Worm (Caenorhabditis elegans) whole organism, L4 larva: ENCODE measurements around the gene rps-12.

Source experiments
- F10B5.3 ChIP-seq: sonication (generic microtip); optimal IDR thresholded peaks from 2 replicates; lab custom pipeline; 2016; ENCODE audit warnings: mild to moderate bottlenecking, missing genetic modification characterization, missing compliant biosample characterization
- F37D6.2 ChIP-seq: sonication (generic microtip); optimal IDR thresholded peaks from 2 replicates; lab custom pipeline; 2016; ENCODE audit warnings: mild to moderate bottlenecking, missing genetic modification characterization, missing compliant biosample characterization
- R02D3.7 ChIP-seq: fragments of 150-350 bp; sonication (generic microtip); optimal IDR thresholded peaks from 3 replicates; lab custom pipeline; 2014; ENCODE audit warnings: missing biosample characterization, missing genetic modification characterization
- T26A8.4 ChIP-seq: fragments of 200-800 bp; sonication (Bioruptor generic); IDR thresholded peaks from 2 replicates; pipeline ENCODE4 v1.3.6; 2022; ENCODE audit warnings: missing genetic modification characterization, missing compliant biosample characterization
- Y105C5A.15 ChIP-seq: fragments of 200-800 bp; sonication (Bioruptor generic); IDR thresholded peaks from 2 replicates; pipeline ENCODE4 v1.3.6; 2022; ENCODE audit warnings: missing genetic modification characterization, missing compliant biosample characterization
- aha-1 ChIP-seq: fragments of 150-350 bp; peaks from one replicate; lab custom pipeline; 2014; ENCODE audit warnings: missing biosample characterization, missing genetic modification characterization
- ama-1 ChIP-seq: fragments of 150-350 bp; optimal IDR thresholded peaks from 2 replicates; lab custom pipeline; 2014; ENCODE audit warnings: inconsistent platforms, mixed read lengths
- ceh-20 ChIP-seq: fragments of 200-800 bp; sonication (Bioruptor generic); IDR thresholded peaks from 2 replicates; pipeline ENCODE4 v1.3.6; 2022; ENCODE audit warnings: missing genetic modification reagents, missing genetic modification characterization, missing compliant biosample characterization
- ceh-44 ChIP-seq: fragments of 200-800 bp; sonication (Bioruptor generic); IDR thresholded peaks from 2 replicates; pipeline ENCODE4 v1.3.6; 2022; ENCODE audit warnings: missing genetic modification reagents, missing genetic modification characterization, missing compliant biosample characterization
- ceh-62 ChIP-seq: sonication (generic microtip); optimal IDR thresholded peaks from 2 replicates; lab custom pipeline; 2017; ENCODE audit warnings: missing biosample characterization, missing genetic modification characterization
- ces-1 ChIP-seq: fragments of 150-350 bp; sonication (generic microtip); optimal IDR thresholded peaks from 4 replicates; lab custom pipeline; 2014; ENCODE audit warnings: missing biosample characterization, missing genetic modification reagents, missing genetic modification characterization
- ctbp-1 ChIP-seq: fragments of 200-800 bp; sonication (Bioruptor generic); IDR thresholded peaks from 2 replicates; pipeline ENCODE4 v1.3.6; 2022; ENCODE audit warnings: missing genetic modification reagents, missing genetic modification characterization, missing compliant biosample characterization
- dmd-8 ChIP-seq: fragments of 200-800 bp; sonication (Bioruptor generic); IDR thresholded peaks from 2 replicates; pipeline ENCODE4 v1.3.6; 2022; ENCODE audit warnings: missing genetic modification characterization, missing compliant biosample characterization
- dpl-1 ChIP-seq: fragments of 150-350 bp; optimal IDR thresholded peaks from 2 replicates; lab custom pipeline; 2014; ENCODE audit warnings: missing biosample characterization, missing genetic modification reagents, missing genetic modification characterization
- egl-43 ChIP-seq: fragments of 200-800 bp; sonication (Bioruptor generic); IDR thresholded peaks from 2 replicates; pipeline ENCODE4 v1.3.6; 2022; ENCODE audit warnings: missing genetic modification reagents, missing genetic modification characterization, missing compliant biosample characterization
- fkh-10 ChIP-seq: fragments of 150-350 bp; optimal IDR thresholded peaks from 2 replicates; lab custom pipeline; 2014; ENCODE audit warnings: missing biosample characterization, missing genetic modification reagents, missing genetic modification characterization
- fos-1 ChIP-seq: fragments of 150-350 bp; optimal IDR thresholded peaks from 2 replicates; lab custom pipeline; 2014; ENCODE audit warnings: missing biosample characterization, missing genetic modification characterization
- gei-8 ChIP-seq: fragments of 200-800 bp; sonication (Bioruptor generic); optimal IDR thresholded peaks from 2 replicates; lab custom pipeline; 2018; ENCODE audit warnings: mild to moderate bottlenecking, missing genetic modification characterization, missing compliant biosample characterization
- hlh-11 ChIP-seq: fragments of 200-800 bp; sonication (Bioruptor generic); optimal IDR thresholded peaks from 2 replicates; lab custom pipeline; 2018; ENCODE audit warnings: mild to moderate bottlenecking, missing genetic modification characterization, missing compliant biosample characterization
- jun-1 ChIP-seq: fragments of 150-350 bp; optimal IDR thresholded peaks from 2 replicates; lab custom pipeline; 2014; ENCODE audit warnings: missing biosample characterization, missing genetic modification reagents, missing genetic modification characterization
- lin-13 ChIP-seq: fragments of 150-350 bp; optimal IDR thresholded peaks from 2 replicates; lab custom pipeline; 2014; ENCODE audit warnings: missing biosample characterization, missing genetic modification reagents, missing genetic modification characterization
- mep-1 ChIP-seq: fragments of 150-350 bp; sonication (generic microtip); optimal IDR thresholded peaks from 3 replicates; lab custom pipeline; 2014; ENCODE audit warnings: missing biosample characterization, missing genetic modification characterization
- mes-2 ChIP-seq: sonication (generic microtip); optimal IDR thresholded peaks from 2 replicates; lab custom pipeline; 2016; ENCODE audit warnings: missing genotype, mild to moderate bottlenecking, missing genetic modification characterization, missing compliant biosample characterization; ENCODE audit not compliant: poor library complexity, severe bottlenecking
- nhr-11 ChIP-seq: fragments of 150-350 bp; optimal IDR thresholded peaks from 2 replicates; lab custom pipeline; 2014; ENCODE audit warnings: missing biosample characterization, missing genetic modification characterization
- nhr-111 ChIP-seq: fragments of 200-800 bp; sonication (Bioruptor generic); optimal IDR thresholded peaks from 2 replicates; lab custom pipeline; 2018; ENCODE audit warnings: mild to moderate bottlenecking, missing genetic modification characterization, missing compliant biosample characterization
- nhr-25 ChIP-seq: sonication (generic microtip); optimal IDR thresholded peaks from 2 replicates; lab custom pipeline; 2017; ENCODE audit warnings: missing genetic modification characterization, mild to moderate bottlenecking, missing compliant biosample characterization, antibody characterized with exemption, moderate library complexity, borderline replicate concordance; ENCODE audit not compliant: insufficient read depth
- nhr-41 ChIP-seq: fragments of 200-800 bp; sonication (Bioruptor generic); IDR thresholded peaks from 2 replicates; pipeline ENCODE4 v1.3.6; 2022; ENCODE audit warnings: missing genetic modification reagents, missing genetic modification characterization, missing compliant biosample characterization
- nhr-6 ChIP-seq: fragments of 150-350 bp; optimal IDR thresholded peaks from 2 replicates; lab custom pipeline; 2014; ENCODE audit warnings: missing biosample characterization, missing genetic modification characterization
- nhr-76 ChIP-seq: fragments of 150-350 bp; optimal IDR thresholded peaks from 2 replicates; lab custom pipeline; 2014; ENCODE audit warnings: missing biosample characterization, missing genetic modification characterization
- pha-4 ChIP-seq, 2 experiments: fragments of 150-350 bp in 1 of 2; fragments of 200-800 bp in 1 of 2; sonication (Bioruptor generic) in 1 of 2; IDR thresholded peaks in 1 of 2; optimal IDR thresholded peaks in 1 of 2; 2 replicates each; pipeline versions ENCODE4 v1.3.6 to Lab custom; 2014 to 2022; ENCODE audit warnings: missing genetic modification characterization in 2 of 2, missing genetic modification reagents in 2 of 2, missing biosample characterization in 1 of 2, missing compliant biosample characterization in 1 of 2
- php-3 ChIP-seq: fragments of 200-800 bp; sonication (Bioruptor generic); IDR thresholded peaks from 2 replicates; pipeline ENCODE4 v1.3.6; 2022; ENCODE audit warnings: missing genetic modification reagents, missing genetic modification characterization, missing compliant biosample characterization
- tra-1 ChIP-seq: fragments of 200-800 bp; sonication (Bioruptor generic); IDR thresholded peaks from 2 replicates; pipeline ENCODE4 v1.3.6; 2022; ENCODE audit warnings: missing genetic modification reagents, missing genetic modification characterization, missing compliant biosample characterization
- unc-130 ChIP-seq: sonication (generic microtip); optimal IDR thresholded peaks from 2 replicates; lab custom pipeline; 2016; ENCODE audit warnings: missing genetic modification reagents, missing genetic modification characterization, missing compliant biosample characterization
- unc-39 ChIP-seq: sonication (generic microtip); optimal IDR thresholded peaks from 2 replicates; lab custom pipeline; 2017; ENCODE audit warnings: missing biosample characterization, missing genetic modification characterization
- unc-62 ChIP-seq, 3 experiments: fragments of 150-350 bp in 1 of 3; sonication (generic microtip); optimal IDR thresholded peaks in 2 of 3; peaks in 1 of 3; 1 replicate in 1 of 3; 2 replicates in 2 of 3; lab custom pipeline; 2014 to 2017; ENCODE audit warnings: missing biosample characterization in 3 of 3, missing genetic modification characterization in 3 of 3, missing genetic modification reagents in 3 of 3, missing genotype in 1 of 3
- vab-7 ChIP-seq: fragments of 200-800 bp; sonication (Bioruptor generic); IDR thresholded peaks from 2 replicates; pipeline ENCODE4 v1.3.6; 2022; ENCODE audit warnings: missing genetic modification reagents, missing genetic modification characterization, missing compliant biosample characterization
- zag-1 ChIP-seq: fragments of 150-350 bp; optimal IDR thresholded peaks from 2 replicates; lab custom pipeline; 2014; ENCODE audit warnings: missing biosample characterization, missing genetic modification characterization
- zfp-3 ChIP-seq: fragments of 200-800 bp; sonication (Bioruptor generic); conservative IDR thresholded peaks from 2 replicates; pipeline ENCODE4 v1.3.6; 2022; ENCODE audit warnings: missing genetic modification reagents, missing genetic modification characterization, missing compliant biosample characterization
- zip-2 ChIP-seq: fragments of 150-350 bp; optimal IDR thresholded peaks from 2 replicates; lab custom pipeline; 2014; ENCODE audit warnings: missing biosample characterization, missing genetic modification characterization

rps-12 gene

DNA sequence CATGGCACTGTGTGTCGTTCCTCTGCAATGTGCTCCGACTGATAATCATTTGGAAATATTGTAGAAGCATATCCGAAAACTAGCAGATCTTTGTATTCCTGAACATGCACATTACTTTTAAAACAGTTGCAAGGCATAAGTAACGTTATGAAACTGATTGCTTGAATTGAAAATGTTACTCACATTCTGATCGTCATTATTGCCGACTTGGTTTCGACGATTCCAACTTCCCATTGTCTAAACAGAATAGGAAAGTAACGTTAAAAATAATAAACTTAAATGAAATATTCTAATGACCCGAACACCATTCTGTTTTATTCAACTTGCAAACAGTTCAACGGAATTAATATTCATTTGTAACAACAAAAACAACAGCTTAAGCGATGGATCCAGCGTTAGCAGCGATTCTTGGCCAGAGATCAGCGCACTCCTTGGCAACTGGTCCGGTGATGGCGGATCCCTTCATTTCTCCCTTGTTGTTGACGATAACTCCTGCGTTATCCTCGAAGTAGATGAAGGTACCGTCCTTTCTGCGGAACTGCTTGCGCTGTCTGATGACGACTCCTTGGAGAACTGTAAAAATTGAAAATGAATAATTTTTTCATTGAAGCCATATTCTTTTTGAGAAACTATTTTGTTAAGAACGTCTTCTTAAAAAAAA lies 26.3 kb downstream of the rps-12 start, which contains the start of gene swp-1 (continued):
- TF ChIP-seq zag-1 (no peak), dmd-8 (GFP tag; lab: Robert Waterston, UW) (0 out of 2 replicates have a peak, but pooled peaks have one; percentile 19), nhr-111 (GFP tag; lab: Kevin White, UChicago) (no peak), pha-4 (GFP tag; IDR thresholded peaks at IDR 0.05; lab: Robert Waterston, UW) (no peak), pha-4 (tag; optimal IDR thresholded peaks at IDR 0.05; lab: Kevin White, UChicago) (no peak), zip-2 (no peak), R02D3.7 (tag; lab: Kevin White, UChicago) (peak; percentile 20), dpl-1 (GFP tag; lab: Kevin White, UChicago) (no peak), egl-43 (GFP tag; lab: Robert Waterston, UW) (no peak), hlh-11 (tag; lab: Kevin White, UChicago) (no peak), unc-39 (tag; lab: Kevin White, UChicago) (no peak), aha-1 (tag; lab: Kevin White, UChicago) (peak; percentile 59), ctbp-1 (GFP tag; lab: Robert Waterston, UW) (peak; percentile 35; the same call in 1 of the 2 replicates), vab-7 (GFP tag; lab: Robert Waterston, UW) (no peak), ceh-20 (GFP tag; lab: Robert Waterston, UW) (no peak), nhr-76 (tag; lab: Kevin White, UChicago) (no peak), php-3 (GFP tag; lab: Robert Waterston, UW) (no peak), F37D6.2 (tag; lab: Kevin White, UChicago) (no peak), unc-62 (GFP tag; optimal IDR thresholded peaks at IDR 0.05 in 1 of 2; lab: Kevin White, UChicago) (peak in 1 of 2 experiments; percentile 72), unc-62 (tag; optimal IDR thresholded peaks at IDR 0.05; lab: Kevin White, UChicago) (no peak), mes-2 (tag; lab: Kevin White, UChicago) (no peak), unc-130 (GFP tag; lab: Kevin White, UChicago) (peak; percentile 5), zfp-3 (GFP tag; lab: Robert Waterston, UW) (0 out of 2 replicates have a peak, but pooled peaks have one; percentile 12), mep-1 (tag; lab: Kevin White, UChicago) (no peak), tra-1 (GFP tag; lab: Robert Waterston, UW) (no peak), nhr-41 (GFP tag; lab: Robert Waterston, UW) (no peak), gei-8 (GFP tag; lab: Kevin White, UChicago) (no peak), ama-1 (lab: Kevin White, UChicago) (peak; percentile 51), ceh-44 (no peak), F10B5.3 (tag; lab: Kevin White, UChicago) (no peak), Y105C5A.15 (GFP tag; lab: Robert Waterston, UW) (peak; percentile 3; the same call in 1 of the 2 replicates), nhr-25 (tag; lab: Kevin White, UChicago) (no peak), jun-1 (tag; lab: Kevin White, UChicago) (no peak), nhr-11 (tag; lab: Kevin White, UChicago) (no peak), fkh-10 (GFP tag; lab: Kevin White, UChicago) (no peak), T26A8.4 (GFP tag; lab: Robert Waterston, UW) (no peak), fos-1 (no peak), ceh-62 (tag; lab: Kevin White, UChicago) (no peak), lin-13 (GFP tag; lab: Kevin White, UChicago) (no peak), ces-1 (GFP tag; lab: Kevin White, UChicago) (no peak), nhr-6 (tag; lab: Kevin White, UChicago) (no peak)
